Fruit fly (Drosophila melanogaster) whole organism, adult: Measurements from ENCODE around the gene CG43783.

Source experiments
- CG1620 ChIP-seq: fragments of 200-800 bp; sonication (Bioruptor generic); optimal IDR thresholded peaks from 2 replicates; lab custom pipeline; 2016; ENCODE audit warnings: missing biosample characterization, missing genetic modification characterization
- CG33017 ChIP-seq: fragments of 200-800 bp; sonication (Bioruptor generic); optimal IDR thresholded peaks from 2 replicates; lab custom pipeline; 2018; ENCODE audit warnings: missing biosample characterization, mild to moderate bottlenecking, missing genetic modification characterization, moderate library complexity
- CG5204 ChIP-seq: fragments of 200-800 bp; sonication (Bioruptor generic); optimal IDR thresholded peaks from 2 replicates; lab custom pipeline; 2016; ENCODE audit warnings: missing biosample characterization, missing genetic modification characterization
- CG7101 ChIP-seq: fragments of 200-800 bp; sonication (Bioruptor generic); optimal IDR thresholded peaks from 2 replicates; lab custom pipeline; 2018; ENCODE audit warnings: missing biosample characterization, mild to moderate bottlenecking, missing genetic modification characterization, moderate library complexity
- Crg-1 ChIP-seq: fragments of 200-800 bp; sonication (Bioruptor generic); optimal IDR thresholded peaks from 2 replicates; lab custom pipeline; 2016; ENCODE audit warnings: missing biosample characterization, missing genetic modification characterization
- bab1 ChIP-seq: fragments of 200-800 bp; sonication (Bioruptor generic); optimal IDR thresholded peaks from 3 replicates; lab custom pipeline; 2019; ENCODE audit warnings: missing biosample characterization, mild to moderate bottlenecking, missing genetic modification characterization, moderate library complexity
- cnc ChIP-seq, 2 experiments: fragments of >200 bp; optimal IDR thresholded peaks; 2 replicates each; lab custom pipeline; 2017
- ovo ChIP-seq: fragments of 200-800 bp; sonication (Bioruptor generic); optimal IDR thresholded peaks from 2 replicates; lab custom pipeline; 2016; ENCODE audit warnings: missing biosample characterization, missing genetic modification characterization
- pad ChIP-seq: fragments of 200-800 bp; sonication (Bioruptor generic); optimal IDR thresholded peaks from 3 replicates; lab custom pipeline; 2017; ENCODE audit warnings: missing biosample characterization, missing genetic modification characterization, mild to moderate bottlenecking, moderate library complexity, missing genetic modification reagents
- tj ChIP-seq: fragments of 200-800 bp; sonication (Bioruptor generic); optimal IDR thresholded peaks from 3 replicates; lab custom pipeline; 2017; ENCODE audit warnings: missing biosample characterization, mild to moderate bottlenecking, missing genetic modification characterization, moderate library complexity

- TF ChIP-seq cnc (optimal IDR thresholded peaks at IDR 0.05; lab: Kevin White, UChicago), result no peak
- TF ChIP-seq CG33017 (tag; lab: Kevin White, UChicago), result no peak
- TF ChIP-seq CG5204 (GFP tag; lab: Kevin White, UChicago), result no peak
- TF ChIP-seq Crg-1 (GFP tag; lab: Kevin White, UChicago), result no peak
- TF ChIP-seq pad, result no peak
- no peak for TF ChIP-seq CG1620
- TF ChIP-seq bab1 (GFP tag; lab: Kevin White, UChicago), result peak; percentile 19
- TF ChIP-seq tj (GFP tag; lab: Kevin White, UChicago), result no peak
- TF ChIP-seq CG7101, result no peak
- TF ChIP-seq ovo (GFP tag; lab: Kevin White, UChicago), result no peak
Measured at dm6 chr3L:8953962-8954647, at the start of gene CG43783, which contains the start of gene orb2.
